Fruit fly (Drosophila melanogaster): ENCODE data around the gene Phlpp.

Gene Phlpp

DNA sequence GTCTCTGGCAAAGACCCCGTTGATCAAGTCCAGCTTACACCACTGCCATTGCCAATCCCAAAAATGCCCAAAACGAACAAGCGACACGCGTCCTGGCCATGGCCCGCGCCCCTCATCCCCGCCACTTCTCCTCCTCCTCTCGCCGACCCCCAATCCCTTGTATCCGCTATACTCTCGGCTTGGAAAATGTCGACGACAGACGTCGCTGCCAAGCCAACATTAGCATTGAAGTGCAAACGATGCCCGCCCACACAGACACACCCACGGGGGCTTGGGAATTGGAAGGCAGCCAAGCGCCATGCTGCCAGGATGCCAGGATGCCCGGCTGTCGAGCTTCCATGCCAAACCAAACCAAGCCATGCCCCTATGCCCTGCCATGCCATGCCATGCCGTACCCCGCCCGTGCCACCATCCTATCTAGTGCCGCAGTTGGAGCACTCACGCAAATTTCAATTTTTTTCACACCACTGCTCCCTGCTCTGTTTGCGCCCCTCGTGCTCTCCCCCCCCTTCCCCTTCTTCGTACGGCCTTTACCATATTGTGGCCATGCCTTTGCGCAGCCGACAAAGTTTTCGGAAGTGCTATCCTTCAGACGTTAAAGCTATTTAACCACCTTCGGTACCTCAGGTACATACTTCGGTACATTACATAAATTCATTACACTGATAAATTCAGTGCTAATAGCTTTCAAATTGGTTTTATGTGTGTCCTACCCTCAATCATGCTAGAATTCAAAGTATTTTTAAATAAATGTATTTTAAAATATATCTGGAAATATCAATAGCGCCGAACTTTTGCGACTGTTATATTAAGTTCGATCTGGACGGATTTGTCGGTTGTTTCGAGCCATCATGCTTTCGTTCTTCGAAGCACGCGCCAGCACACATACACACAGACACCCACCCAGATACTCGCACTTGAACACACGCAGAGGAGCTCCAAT, 37.4 kb upstream of the Phlpp start (continued):
- TF ChIP-seq CG6175 (GFP tag; IDR thresholded peaks at IDR 0.05): no peak
- peak; percentile 86 for TF ChIP-seq CG11504 (tag; optimal IDR thresholded peaks at IDR 0.05)
- TF ChIP-seq H2.0 (GFP tag; IDR thresholded peaks at IDR 0.05): no peak; the same call in 1 of the 2 replicates
- TF ChIP-seq CG33557 (GFP tag; optimal IDR thresholded peaks at IDR 0.05): peak; percentile 37
- TF ChIP-seq CG2129 (GFP tag; IDR thresholded peaks at IDR 0.05; ENCODE audit: partially characterized antibody): no peak
- TF ChIP-seq wor (GFP tag; IDR thresholded peaks at IDR 0.05): peak; percentile 69
- TF ChIP-seq zen2 (GFP tag; IDR thresholded peaks at IDR 0.05; ENCODE audit: partially characterized antibody): no peak
- peak; percentile 72 for TF ChIP-seq lilli (GFP tag; optimal IDR thresholded peaks at IDR 0.05)
- peak; percentile 75 for TF ChIP-seq CG17829 (tag; optimal IDR thresholded peaks at IDR 0.05)
- no peak for TF ChIP-seq CG5953 (GFP tag; IDR thresholded peaks at IDR 0.05)
- peak; percentile 63 for TF ChIP-seq Chrac-16 (GFP tag; optimal IDR thresholded peaks at IDR 0.05)
- peak; percentile 80 for TF ChIP-seq fd3F (GFP tag; optimal IDR thresholded peaks at IDR 0.05)
- TF ChIP-seq oc (tag; optimal IDR thresholded peaks at IDR 0.05): peak; percentile 52
- no peak for TF ChIP-seq ftz-f1 (GFP tag; optimal IDR thresholded peaks at IDR 0.05)
- peak; percentile 39 for TF ChIP-seq CG18476 (GFP tag; optimal IDR thresholded peaks at IDR 0.05)
- TF ChIP-seq CG8290 (GFP tag; optimal IDR thresholded peaks at IDR 0.05): peak; percentile 25
- no peak for TF ChIP-seq CG8290 (tag; optimal IDR thresholded peaks at IDR 0.05)
- peak; percentile 66 for TF ChIP-seq CG2202 (tag; optimal IDR thresholded peaks at IDR 0.05)
- peak; percentile 72 for TF ChIP-seq scrt (GFP tag; optimal IDR thresholded peaks at IDR 0.05)
- peak; percentile 71 for TF ChIP-seq CG6689 (GFP tag; IDR thresholded peaks at IDR 0.05)
- TF ChIP-seq grau (tag; optimal IDR thresholded peaks at IDR 0.05): peak; percentile 86
- peak; percentile 68 for TF ChIP-seq HmgZ (tag; optimal IDR thresholded peaks at IDR 0.05)
- TF ChIP-seq MTF-1 (GFP tag; optimal IDR thresholded peaks at IDR 0.05; ENCODE audit: borderline replicate concordance): no peak
- TF ChIP-seq salm (tag; optimal IDR thresholded peaks at IDR 0.05): peak; percentile 57
- TF ChIP-seq ERR (GFP tag; optimal IDR thresholded peaks at IDR 0.05): no peak
- TF ChIP-seq CG6654 (GFP tag; optimal IDR thresholded peaks at IDR 0.05): peak; percentile 38
- peak; percentile 67 for TF ChIP-seq CG10431 (GFP tag; optimal IDR thresholded peaks at IDR 0.05)
- peak; percentile 49; the same call in 1 of the 2 replicates for TF ChIP-seq ara (GFP tag; IDR thresholded peaks at IDR 0.05)
- peak; percentile 25 for TF ChIP-seq CG31365 (tag; optimal IDR thresholded peaks at IDR 0.05)
- TF ChIP-seq NK7.1 (GFP tag; optimal IDR thresholded peaks at IDR 0.05): no peak
- peak; percentile 11 for TF ChIP-seq CG10274 (GFP tag; optimal IDR thresholded peaks at IDR 0.05)
- TF ChIP-seq abd-A (tag; optimal IDR thresholded peaks at IDR 0.05): peak; percentile 94
- 0 out of 2 replicates have a peak, but pooled peaks have one; percentile 6 for TF ChIP-seq CG4730 (GFP tag; IDR thresholded peaks at IDR 0.05)
- TF ChIP-seq CG1024 (GFP tag; IDR thresholded peaks at IDR 0.05): no peak
- peak; percentile 5 for TF ChIP-seq pnt (GFP tag; optimal IDR thresholded peaks at IDR 0.05)
- TF ChIP-seq sc (optimal IDR thresholded peaks at IDR 0.05): no peak
- TF ChIP-seq sc (GFP tag; optimal IDR thresholded peaks at IDR 0.05): peak; percentile 80
- peak; percentile 81 for TF ChIP-seq CG10209 (GFP tag; optimal IDR thresholded peaks at IDR 0.05)
- TF ChIP-seq D19A (tag; optimal IDR thresholded peaks at IDR 0.05): peak; percentile 82
- peak; percentile 80 for TF ChIP-seq CG34376 (GFP tag; optimal IDR thresholded peaks at IDR 0.05)
- 0 out of 2 replicates have a peak, but pooled peaks have one; percentile 34 for TF ChIP-seq Awh (GFP tag; IDR thresholded peaks at IDR 0.05)
- TF ChIP-seq CG10654 (GFP tag; optimal IDR thresholded peaks at IDR 0.05): peak; percentile 39
- no peak for TF ChIP-seq CG4617 (GFP tag; optimal IDR thresholded peaks at IDR 0.05; ENCODE audit: borderline replicate concordance)
- TF ChIP-seq seq (GFP tag; IDR thresholded peaks at IDR 0.05): peak; percentile 77
- TF ChIP-seq Elba2 (GFP tag; optimal IDR thresholded peaks at IDR 0.05): no peak
- no peak for TF ChIP-seq Neu2 (GFP tag; optimal IDR thresholded peaks at IDR 0.05; ENCODE audit: borderline replicate concordance)
- TF ChIP-seq chm (GFP tag; IDR thresholded peaks at IDR 0.05): no peak
- no peak for TF ChIP-seq CG15479 (GFP tag; optimal IDR thresholded peaks at IDR 0.05)
- peak; percentile 51 for TF ChIP-seq HLH54F (GFP tag; optimal IDR thresholded peaks at IDR 0.05)

All from whole organism, embryonic.